Worm (Caenorhabditis elegans): ENCODE data around the gene ZK688.11.

DNA sequence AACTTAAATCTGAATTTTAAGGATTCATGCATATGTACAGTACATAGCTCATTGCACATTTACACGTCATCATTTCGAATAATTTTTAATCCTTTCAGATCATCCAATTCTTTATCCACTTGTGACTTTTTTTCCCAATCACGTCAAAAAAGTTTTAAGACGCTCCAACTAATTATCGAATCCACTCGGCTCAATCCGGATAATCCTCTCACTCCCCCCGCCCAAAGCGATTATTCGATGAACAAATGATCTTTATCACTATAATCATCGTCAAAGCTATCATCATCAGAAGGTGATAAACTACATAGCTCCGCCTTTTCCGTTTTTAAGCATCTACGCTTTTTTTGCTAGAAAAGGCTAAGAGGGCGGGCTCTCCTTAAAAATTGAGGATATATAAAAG is 47.2 kb downstream of the ZK688.11 start:
- TF ChIP-seq nhr-11 (tag; optimal IDR thresholded peaks at IDR 0.05) (no peak), nfya-1 (tag; optimal IDR thresholded peaks at IDR 0.05; ENCODE audit: insufficient read depth) (no peak), nhr-76 (tag; optimal IDR thresholded peaks at IDR 0.05) (no peak), ama-1 (optimal IDR thresholded peaks at IDR 0.05) (no peak), elt-3 (tag; optimal IDR thresholded peaks at IDR 0.05) (no peak), nhr-12 (tag; optimal IDR thresholded peaks at IDR 0.05) (no peak), mdl-1 (tag; optimal IDR thresholded peaks at IDR 0.05) (no peak)

Measured in whole organism, L3 larva.